Fruit fly (Drosophila melanogaster): ENCODE measurements around the gene CG7202.

DNA sequence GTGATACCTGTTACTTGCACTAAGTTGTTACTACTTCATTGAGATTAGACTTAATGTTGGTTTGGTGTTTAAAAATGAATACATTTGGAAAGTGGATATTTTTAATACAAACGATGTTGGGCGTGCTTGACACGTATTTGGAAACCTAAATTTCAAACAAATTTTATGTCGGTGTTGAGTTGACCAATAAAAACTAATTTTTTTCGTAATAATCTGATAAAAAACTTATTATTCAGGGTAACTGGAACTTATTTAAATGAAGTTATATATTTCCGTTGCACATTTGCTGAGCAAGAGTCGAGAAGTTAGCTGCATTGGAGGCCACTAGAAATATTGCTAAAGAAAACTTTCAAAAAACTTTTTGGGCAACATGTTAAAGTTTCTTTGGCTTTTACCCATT is 49.5 kb upstream of the CG7202 start, which contains the start of gene CG33290:
- TF ChIP-seq Crg-1 (GFP tag; optimal IDR thresholded peaks at IDR 0.05) (no peak), tj (GFP tag; optimal IDR thresholded peaks at IDR 0.05) (no peak), Hr96 (GFP tag; optimal IDR thresholded peaks at IDR 0.05) (no peak), CG1620 (GFP tag; optimal IDR thresholded peaks at IDR 0.05) (no peak), CG14711 (tag; optimal IDR thresholded peaks at IDR 0.05) (no peak), kay (GFP tag; ENCODE audit: borderline replicate concordance) (peak; percentile 39), cic (GFP tag; optimal IDR thresholded peaks at IDR 0.05) (no peak), bab1 (GFP tag; optimal IDR thresholded peaks at IDR 0.05) (no peak), pad (GFP tag; optimal IDR thresholded peaks at IDR 0.05) (no peak), CG5204 (GFP tag; optimal IDR thresholded peaks at IDR 0.05) (no peak), CG33017 (tag; optimal IDR thresholded peaks at IDR 0.05) (no peak)

All from whole organism, adult.